Worm (Caenorhabditis elegans): Measurements from ENCODE around the gene M151.10.
A peak's percentile ranks its signal among the peaks of the same experiment; 100 is the strongest.

- TF ChIP-seq snpc-4 (tag; optimal IDR thresholded peaks at IDR 0.05) (peak; percentile 68), lin-13 (GFP tag; optimal IDR thresholded peaks at IDR 0.05) (peak; percentile 72), jun-1 (tag; optimal IDR thresholded peaks at IDR 0.05) (peak; percentile 11), lsy-2 (tag; optimal IDR thresholded peaks at IDR 0.05) (peak; percentile 86 to 87), ztf-4 (tag; optimal IDR thresholded peaks at IDR 0.05) (no peak)
Measured at ce11 chrII:3682770-3683234, 42.7 kb upstream of the M151.10 start, which contains the start of gene F19B10.1.
